Fruit fly (Drosophila melanogaster): ENCODE measurements around the gene dl.

dl gene

dm6 chr2L:17480943-17481580 is 30.9 kb upstream of the dl start, which contains the start of the genes fws and Lamtor3 (continued):
- TF ChIP-seq CG12219 (GFP tag; optimal IDR thresholded peaks at IDR 0.05) (peak; percentile 95), lab (GFP tag; optimal IDR thresholded peaks at IDR 0.05) (peak; percentile 99), CG13287 (GFP tag; IDR thresholded peaks at IDR 0.05; ENCODE audit: partially characterized antibody) (peak; percentile 78), lmd (GFP tag; IDR thresholded peaks at IDR 0.05) (peak; percentile 100), Dll (GFP tag; IDR thresholded peaks at IDR 0.05; ENCODE audit: partially characterized antibody) (peak; percentile 74), CG18619 (GFP tag; optimal IDR thresholded peaks at IDR 0.05) (peak; percentile 97), Hr3 (GFP tag; optimal IDR thresholded peaks at IDR 0.05) (peak; percentile 99), Xrp1 (GFP tag; IDR thresholded peaks at IDR 0.05) (peak; percentile 99), CG6791 (GFP tag; IDR thresholded peaks at IDR 0.05; ENCODE audit: partially characterized antibody) (peak; percentile 63; the same call in 2 of the 3 replicates), CG18262 (tag; optimal IDR thresholded peaks at IDR 0.05) (peak; percentile 98), ftz-f1 (GFP tag; optimal IDR thresholded peaks at IDR 0.05) (peak; percentile 66), HmgD (GFP tag; optimal IDR thresholded peaks at IDR 0.05) (no peak), shn (GFP tag; optimal IDR thresholded peaks at IDR 0.05) (peak; percentile 85), sqz (GFP tag; optimal IDR thresholded peaks at IDR 0.05) (peak; percentile 91), Oli (tag; optimal IDR thresholded peaks at IDR 0.05) (peak; percentile 99), ken (GFP tag; IDR thresholded peaks at IDR 0.05) (peak; percentile 99), CoRest (tag; optimal IDR thresholded peaks at IDR 0.05) (peak; percentile 98), crp (GFP tag; optimal IDR thresholded peaks at IDR 0.05) (peak in 1 of 2 experiments; percentile 87), NC2β (GFP tag; optimal IDR thresholded peaks at IDR 0.05) (peak; percentile 74), CG7928 (GFP tag; optimal IDR thresholded peaks at IDR 0.05) (peak; percentile 83), CG34422 (GFP tag; IDR thresholded peaks at IDR 0.05) (peak; percentile 100), CG15696 (tag; optimal IDR thresholded peaks at IDR 0.05) (peak; percentile 88), ara (GFP tag; IDR thresholded peaks at IDR 0.05) (peak; percentile 99), CHES-1-like (GFP tag; optimal IDR thresholded peaks at IDR 0.05) (peak; percentile 84), Optix (GFP tag; IDR thresholded peaks at IDR 0.05) (peak; percentile 99), Neu2 (GFP tag; optimal IDR thresholded peaks at IDR 0.05; ENCODE audit: borderline replicate concordance) (no peak), esg (GFP tag; conservative IDR thresholded peaks at IDR 0.05) (peak; percentile 99), HmgZ (tag; optimal IDR thresholded peaks at IDR 0.05) (peak; percentile 98), Rfx (GFP tag; IDR thresholded peaks at IDR 0.05) (peak; percentile 99), zen2 (GFP tag; IDR thresholded peaks at IDR 0.05; ENCODE audit: partially characterized antibody) (no peak; the same call in 2 of the 3 replicates), HLH4C (GFP tag; IDR thresholded peaks at IDR 0.05; ENCODE audit: partially characterized antibody) (peak; percentile 71), NFAT (GFP tag; IDR thresholded peaks at IDR 0.05) (peak; percentile 99), CG2199 (GFP tag; IDR thresholded peaks at IDR 0.05) (peak; percentile 99), Sry-β (GFP tag; optimal IDR thresholded peaks at IDR 0.05) (peak; percentile 63), her (GFP tag; optimal IDR thresholded peaks at IDR 0.05) (peak; percentile 28), Xbp1 (GFP tag; optimal IDR thresholded peaks at IDR 0.05) (peak; percentile 98), CG13424 (tag; optimal IDR thresholded peaks at IDR 0.05) (peak; percentile 97), nerfin-2 (GFP tag; IDR thresholded peaks at IDR 0.05; ENCODE audit: partially characterized antibody) (0 out of 2 replicates have a peak, but pooled peaks have one; percentile 42), CG10147 (GFP tag; optimal IDR thresholded peaks at IDR 0.05) (peak; percentile 96), exex (tag; optimal IDR thresholded peaks at IDR 0.05) (peak; percentile 85), CG8944 (GFP tag; optimal IDR thresholded peaks at IDR 0.05) (peak; percentile 75), wek (GFP tag; optimal IDR thresholded peaks at IDR 0.05) (peak; percentile 69), CG31224 (GFP tag; IDR thresholded peaks at IDR 0.05) (peak; percentile 97), Sox100B (GFP tag; optimal IDR thresholded peaks at IDR 0.05) (peak; percentile 95), CG8765 (GFP tag; IDR thresholded peaks at IDR 0.05) (peak; percentile 99), zfh1 (GFP tag; IDR thresholded peaks at IDR 0.05) (peak; percentile 99), CG11398 (GFP tag; optimal IDR thresholded peaks at IDR 0.05) (peak; percentile 74), tx (GFP tag; optimal IDR thresholded peaks at IDR 0.05) (peak; percentile 87)
